Fruit fly (Drosophila melanogaster) whole organism, embryonic: ENCODE data around the gene Tg.

ENCODE experiments used
- Atf-2 ChIP-seq: fragments of 200-800 bp; sonication (Bioruptor generic); optimal IDR thresholded peaks from 2 replicates; lab custom pipeline; 2016; ENCODE audit warnings: missing biosample characterization, missing genetic modification characterization
- CG10147 ChIP-seq: fragments of 200-800 bp; sonication (Bioruptor generic); optimal IDR thresholded peaks from 2 replicates; lab custom pipeline; 2019; ENCODE audit warnings: missing biosample characterization, mild to moderate bottlenecking, missing genetic modification characterization, moderate library complexity
- CG11085 ChIP-seq: fragments of 200-800 bp; sonication (Bioruptor generic); IDR thresholded peaks from 2 replicates; pipeline ENCODE4 v1.3.6; 2022; ENCODE audit warnings: missing biosample characterization, missing genetic modification characterization
- CG14050 ChIP-seq: fragments of 200-800 bp; sonication (Bioruptor generic); IDR thresholded peaks from 3 replicates; pipeline ENCODE4 v1.3.6; 2022; ENCODE audit warnings: missing biosample characterization, missing genetic modification characterization
- CG15011 ChIP-seq: fragments of 200-800 bp; sonication (Bioruptor generic); optimal IDR thresholded peaks from 3 replicates; lab custom pipeline; 2018; ENCODE audit warnings: missing biosample characterization, mild to moderate bottlenecking, missing genetic modification characterization
- CG1832 ChIP-seq: fragments of 200-800 bp; sonication (Bioruptor generic); optimal IDR thresholded peaks from 2 replicates; lab custom pipeline; 2017; ENCODE audit warnings: missing biosample characterization, mild to moderate bottlenecking, missing genetic modification characterization, inconsistent platforms
- CG31441 ChIP-seq: fragments of 200-800 bp; sonication (Bioruptor generic); IDR thresholded peaks from 2 replicates; pipeline ENCODE4 v1.3.6; 2022; ENCODE audit warnings: missing biosample characterization, missing genetic modification characterization
- CoRest ChIP-seq: fragments of 200-800 bp; sonication (Bioruptor generic); optimal IDR thresholded peaks from 3 replicates; lab custom pipeline; 2018; ENCODE audit warnings: missing biosample characterization, mild to moderate bottlenecking, missing genetic modification characterization, moderate library complexity
- Hey ChIP-seq: fragments of 200-800 bp; sonication (Bioruptor generic); optimal IDR thresholded peaks from 3 replicates; lab custom pipeline; 2018; ENCODE audit warnings: missing biosample characterization, mild to moderate bottlenecking, missing genetic modification characterization
- cas ChIP-seq: fragments of 200-800 bp; sonication (Bioruptor generic); IDR thresholded peaks from 2 replicates; pipeline ENCODE4 v1.3.6; 2022; ENCODE audit warnings: missing biosample characterization, missing genetic modification characterization
- kay ChIP-seq: fragments of 200-800 bp; sonication (Bioruptor generic); optimal IDR thresholded peaks from 2 replicates; lab custom pipeline; 2016; ENCODE audit warnings: missing biosample characterization, missing genetic modification characterization
- salm ChIP-seq: fragments of 200-800 bp; sonication (Bioruptor generic); optimal IDR thresholded peaks from 2 replicates; lab custom pipeline; 2018; ENCODE audit warnings: missing biosample characterization, mild to moderate bottlenecking, missing genetic modification characterization
- schlank ChIP-seq: fragments of 200-800 bp; sonication (Bioruptor generic); optimal IDR thresholded peaks from 2 replicates; lab custom pipeline; 2018; ENCODE audit warnings: missing biosample characterization, mild to moderate bottlenecking, missing genetic modification characterization

dm6 chr2L:8029160-8029852 lies 18.1 kb downstream of the Tg start, which contains the start of gene baf:
- TF ChIP-seq CG11085 (no peak), kay (peak; percentile 84), salm (tag; lab: Kevin White, UChicago) (no peak), schlank (tag; lab: Kevin White, UChicago) (no peak), CG1832 (GFP tag; lab: Kevin White, UChicago) (no peak), CG31441 (no peak), CoRest (tag; lab: Kevin White, UChicago) (peak; percentile 9), CG15011 (GFP tag; lab: Kevin White, UChicago) (no peak), Atf-2 (GFP tag; lab: Kevin White, UChicago) (no peak), CG14050 (GFP tag; lab: Robert Waterston, UW) (no peak), Hey (tag; lab: Kevin White, UChicago) (no peak), CG10147 (GFP tag; lab: Kevin White, UChicago) (no peak), cas (GFP tag; lab: Robert Waterston, UW) (no peak)
